Fruit fly (Drosophila melanogaster): ENCODE measurements around the gene CG32457.

dm6 chr3L:22989495-22989894 is 2.1 kb downstream of the CG32457 start:
- no peak for TF ChIP-seq CTCF (optimal IDR thresholded peaks at IDR 0.05)
- no peak for TF ChIP-seq CG8478 (optimal IDR thresholded peaks at IDR 0.05)

Data from S2 (cell line).